Worm (Caenorhabditis elegans) whole organism, L1 larva: ENCODE results near the gene R02F11.2.

Experiments used
- F16B12.6 ChIP-seq: fragments of 150-350 bp; optimal IDR thresholded peaks from 2 replicates; lab custom pipeline; 2014; ENCODE audit warnings: missing biosample characterization, missing genetic modification characterization
- Y116A8C.19 ChIP-seq: sonication (generic microtip); optimal IDR thresholded peaks from 2 replicates; lab custom pipeline; 2016; ENCODE audit warnings: missing compliant biosample characterization, missing genetic modification characterization, borderline replicate concordance
- alr-1 ChIP-seq: fragments of 200-800 bp; sonication (Bioruptor generic); optimal IDR thresholded peaks from 2 replicates; lab custom pipeline; 2018; ENCODE audit warnings: borderline replicate concordance, mild to moderate bottlenecking, missing genetic modification characterization, missing compliant biosample characterization
- aly-2 ChIP-seq: fragments of 150-350 bp; optimal IDR thresholded peaks from 2 replicates; lab custom pipeline; 2014; ENCODE audit warnings: missing biosample characterization, missing genetic modification characterization
- ceh-90 ChIP-seq: sonication (generic microtip); optimal IDR thresholded peaks from 2 replicates; lab custom pipeline; 2016; ENCODE audit warnings: missing genetic modification characterization, missing compliant biosample characterization
- ces-1 ChIP-seq: fragments of 150-350 bp; optimal IDR thresholded peaks from 2 replicates; lab custom pipeline; 2014; ENCODE audit warnings: missing biosample characterization, missing genetic modification reagents, missing genetic modification characterization
- dpl-1 ChIP-seq, 3 experiments: fragments of 150-350 bp in 2 of 3; sonication (generic microtip) in 1 of 3; optimal IDR thresholded peaks; 2 replicates each; lab custom pipeline; 2014 to 2017; ENCODE audit warnings: missing biosample characterization in 3 of 3, missing genetic modification characterization in 3 of 3, missing genetic modification reagents in 3 of 3
- efl-3 ChIP-seq: fragments of 200-800 bp; sonication (Bioruptor generic); optimal IDR thresholded peaks from 2 replicates; lab custom pipeline; 2018; ENCODE audit warnings: mild to moderate bottlenecking, missing genetic modification characterization, missing compliant biosample characterization
- egl-27 ChIP-seq, 2 experiments: fragments of 150-350 bp in 1 of 2; sonication (generic microtip); optimal IDR thresholded peaks; 3 replicates each; lab custom pipeline; 2017 to 2018; ENCODE audit warnings: missing biosample characterization in 2 of 2, missing genetic modification characterization in 2 of 2, missing genetic modification reagents in 2 of 2
- elt-3 ChIP-seq, 6 experiments: fragments of 150-350 bp in 1 of 6; sonication (generic microtip); optimal IDR thresholded peaks; 2 replicates each; lab custom pipeline; 2017 to 2018; ENCODE audit warnings: missing biosample characterization in 6 of 6, missing genetic modification characterization in 6 of 6, inconsistent platforms in 1 of 6
- ets-5 ChIP-seq: fragments of 200-800 bp; sonication (Bioruptor generic); IDR thresholded peaks from 2 replicates; pipeline ENCODE4 v1.3.6; 2022; ENCODE audit warnings: missing genetic modification characterization, missing compliant biosample characterization
- fkh-10 ChIP-seq: sonication (generic microtip); optimal IDR thresholded peaks from 2 replicates; lab custom pipeline; 2017; ENCODE audit warnings: missing biosample characterization, missing genetic modification reagents, missing genetic modification characterization
- fkh-8 ChIP-seq: sonication (generic microtip); optimal IDR thresholded peaks from 2 replicates; lab custom pipeline; 2016; ENCODE audit warnings: mild to moderate bottlenecking, missing genetic modification characterization, missing compliant biosample characterization
- fos-1 ChIP-seq: fragments of 150-350 bp; optimal IDR thresholded peaks from 2 replicates; lab custom pipeline; 2014; ENCODE audit warnings: missing biosample characterization, missing genetic modification characterization
- grh-1 ChIP-seq: fragments of 200-800 bp; sonication (Bioruptor generic); IDR thresholded peaks from 2 replicates; pipeline ENCODE4 v1.3.6; 2022; ENCODE audit warnings: missing genetic modification reagents, missing genetic modification characterization, missing compliant biosample characterization
- hlh-17 ChIP-seq: fragments of 200-800 bp; sonication (Bioruptor generic); optimal IDR thresholded peaks from 2 replicates; lab custom pipeline; 2018; ENCODE audit warnings: missing genetic modification characterization, mild to moderate bottlenecking, missing compliant biosample characterization, moderate library complexity, borderline replicate concordance
- hpl-2 ChIP-seq: fragments of 150-350 bp; optimal IDR thresholded peaks from 2 replicates; lab custom pipeline; 2014; ENCODE audit warnings: missing biosample characterization, missing genetic modification reagents, missing genetic modification characterization
- isw-1 ChIP-seq: fragments of 200-800 bp; sonication (Bioruptor generic); IDR thresholded peaks from 2 replicates; pipeline ENCODE4 v1.3.6; 2022; ENCODE audit warnings: missing genetic modification characterization, missing compliant biosample characterization
- lin-13 ChIP-seq: fragments of 150-350 bp; optimal IDR thresholded peaks from 2 replicates; lab custom pipeline; 2014; ENCODE audit warnings: missing biosample characterization, missing genetic modification reagents, missing genetic modification characterization
- lin-14 ChIP-seq: fragments of 200-800 bp; sonication (Bioruptor generic); optimal IDR thresholded peaks from 2 replicates; lab custom pipeline; 2018; ENCODE audit warnings: mild to moderate bottlenecking, missing genetic modification characterization, moderate library complexity, missing compliant biosample characterization
- lin-35 ChIP-seq, 2 experiments: fragments of 150-350 bp; optimal IDR thresholded peaks; 2 replicates each; lab custom pipeline; 2014; ENCODE audit warnings: missing biosample characterization in 2 of 2, missing genetic modification characterization in 2 of 2, missing genetic modification reagents in 2 of 2
- lin-39 ChIP-seq: fragments of 150-350 bp; optimal IDR thresholded peaks from 2 replicates; lab custom pipeline; 2014; ENCODE audit warnings: missing biosample characterization, missing genetic modification reagents, missing genetic modification characterization
- lir-3 ChIP-seq: sonication (generic microtip); optimal IDR thresholded peaks from 2 replicates; lab custom pipeline; 2016; ENCODE audit warnings: mild to moderate bottlenecking, missing genetic modification characterization, moderate library complexity, missing compliant biosample characterization; ENCODE audit not compliant: poor library complexity
- lsy-2 ChIP-seq, 2 experiments: fragments of 150-350 bp; optimal IDR thresholded peaks; 2 replicates each; lab custom pipeline; 2014; ENCODE audit warnings: missing biosample characterization in 2 of 2, missing genetic modification characterization in 2 of 2
- mab-9 ChIP-seq: fragments of 200-800 bp; sonication (Bioruptor generic); IDR thresholded peaks from 2 replicates; pipeline ENCODE4 v1.3.6; 2022; ENCODE audit warnings: missing genetic modification reagents, missing genetic modification characterization, missing compliant biosample characterization
- mdl-1 ChIP-seq, 2 experiments: fragments of 150-350 bp; optimal IDR thresholded peaks; 2 replicates each; lab custom pipeline; 2014 to 2017; ENCODE audit warnings: missing biosample characterization in 2 of 2, missing genetic modification characterization in 2 of 2, inconsistent platforms in 1 of 2
- mep-1 ChIP-seq: fragments of 150-350 bp; optimal IDR thresholded peaks from 2 replicates; lab custom pipeline; 2014; ENCODE audit warnings: missing biosample characterization, missing genetic modification characterization
- nhr-11 ChIP-seq: fragments of 150-350 bp; optimal IDR thresholded peaks from 2 replicates; lab custom pipeline; 2014; ENCODE audit warnings: missing biosample characterization, missing genetic modification characterization
- nhr-19 ChIP-seq: fragments of 200-800 bp; sonication (Bioruptor generic); conservative IDR thresholded peaks from 2 replicates; pipeline ENCODE4 v1.3.6; 2022; ENCODE audit warnings: missing genetic modification characterization, missing compliant biosample characterization
- nhr-20 ChIP-seq: sonication (generic microtip); optimal IDR thresholded peaks from 2 replicates; lab custom pipeline; 2016; ENCODE audit warnings: mild to moderate bottlenecking, missing genetic modification characterization, missing compliant biosample characterization
- nhr-71 ChIP-seq: sonication (generic microtip); optimal IDR thresholded peaks from 2 replicates; lab custom pipeline; 2016; ENCODE audit warnings: mild to moderate bottlenecking, missing genetic modification characterization, moderate library complexity, missing compliant biosample characterization
- pag-3 ChIP-seq: sonication (generic microtip); optimal IDR thresholded peaks from 2 replicates; lab custom pipeline; 2017; ENCODE audit warnings: missing genetic modification characterization, mild to moderate bottlenecking, missing compliant biosample characterization, antibody characterized with exemption, borderline replicate concordance; ENCODE audit not compliant: insufficient read depth
- pqm-1 ChIP-seq: sonication (generic microtip); optimal IDR thresholded peaks from 3 replicates; lab custom pipeline; 2017; ENCODE audit warnings: missing biosample characterization, missing genetic modification characterization
- skn-1 ChIP-seq: fragments of 150-350 bp; optimal IDR thresholded peaks from 2 replicates; lab custom pipeline; 2014; ENCODE audit warnings: missing biosample characterization, missing genetic modification characterization
- snu-23 ChIP-seq: sonication (generic microtip); optimal IDR thresholded peaks from 2 replicates; lab custom pipeline; 2016; ENCODE audit warnings: missing genetic modification characterization, missing compliant biosample characterization
- sup-37 ChIP-seq: fragments of 200-800 bp; sonication (Bioruptor generic); optimal IDR thresholded peaks from 2 replicates; lab custom pipeline; 2018; ENCODE audit warnings: mild to moderate bottlenecking, missing genetic modification characterization, missing compliant biosample characterization
- tbx-2 ChIP-seq: sonication (generic microtip); optimal IDR thresholded peaks from 2 replicates; lab custom pipeline; 2016; ENCODE audit warnings: missing genetic modification characterization, missing compliant biosample characterization
- tlp-1 ChIP-seq: fragments of 150-350 bp; optimal IDR thresholded peaks from 2 replicates; lab custom pipeline; 2014; ENCODE audit warnings: missing biosample characterization, missing genetic modification characterization
- unc-130 ChIP-seq: fragments of 150-350 bp; optimal IDR thresholded peaks from 2 replicates; lab custom pipeline; 2017; ENCODE audit warnings: missing biosample characterization, missing genetic modification characterization, inconsistent platforms
- unc-86 ChIP-seq: sonication (generic microtip); optimal IDR thresholded peaks from 2 replicates; lab custom pipeline; 2016; ENCODE audit warnings: missing genetic modification characterization, missing compliant biosample characterization
- vab-15 ChIP-seq: sonication (generic microtip); optimal IDR thresholded peaks from 2 replicates; lab custom pipeline; 2017; ENCODE audit warnings: missing genotype, mild to moderate bottlenecking, missing genetic modification characterization, missing compliant biosample characterization
- zag-1 ChIP-seq: fragments of 150-350 bp; optimal IDR thresholded peaks from 2 replicates; lab custom pipeline; 2014; ENCODE audit warnings: missing biosample characterization, missing genetic modification characterization
- zip-4 ChIP-seq: fragments of 200-800 bp; sonication (Bioruptor generic); optimal IDR thresholded peaks from 2 replicates; lab custom pipeline; 2018; ENCODE audit warnings: mild to moderate bottlenecking, missing genetic modification characterization, moderate library complexity, missing compliant biosample characterization
- ztf-11 ChIP-seq, 2 experiments: sonication (generic microtip); optimal IDR thresholded peaks; 2 replicates each; lab custom pipeline; 2016 to 2017; ENCODE audit warnings: missing genetic modification characterization in 2 of 2, missing biosample characterization in 1 of 2, missing compliant biosample characterization in 1 of 2

Gene R02F11.2

ce11 chrV:4820601-4821000 is 26.2 kb downstream of the R02F11.2 start:
- peak in 1 of 2 experiments; percentile 18 for TF ChIP-seq lin-35 (GFP tag; optimal IDR thresholded peaks at IDR 0.05; lab: Kevin White, UChicago)
- TF ChIP-seq hpl-2, result peak; percentile 2
- TF ChIP-seq lsy-2 (tag; optimal IDR thresholded peaks at IDR 0.05; lab: Kevin White, UChicago), result peak in 1 of 2 experiments; percentile 35
- no peak for TF ChIP-seq lin-14
- TF ChIP-seq mdl-1 (tag; optimal IDR thresholded peaks at IDR 0.05; lab: Kevin White, UChicago), result peak in 1 of 2 experiments; percentile 72
- TF ChIP-seq snu-23 (GFP tag; lab: Kevin White, UChicago), result peak; percentile 26
- TF ChIP-seq elt-3 (tag; optimal IDR thresholded peaks at IDR 0.05; lab: Kevin White, UChicago), result peak in 1 of 6 experiments; percentile 23
- TF ChIP-seq nhr-19 (GFP tag; lab: Robert Waterston, UW), result peak; percentile 31
- peak in 1 of 3 experiments; percentile 21 for TF ChIP-seq dpl-1 (GFP tag; optimal IDR thresholded peaks at IDR 0.05; lab: Kevin White, UChicago)
- no peak for TF ChIP-seq mep-1 (tag; lab: Kevin White, UChicago)
- TF ChIP-seq nhr-20 (tag; lab: Kevin White, UChicago), result peak; percentile 22
- peak; percentile 32 for TF ChIP-seq tbx-2 (tag; lab: Kevin White, UChicago)
- TF ChIP-seq lin-39, result no peak
- peak; percentile 39 for TF ChIP-seq skn-1 (tag; lab: Kevin White, UChicago)
- no peak for TF ChIP-seq ceh-90 (tag; lab: Kevin White, UChicago)
- TF ChIP-seq nhr-71 (tag; lab: Kevin White, UChicago), result peak; percentile 65
- TF ChIP-seq, all 84 proteins: peak for 12

- TF ChIP-seq fkh-8 (tag; lab: Kevin White, UChicago) (no peak), zag-1 (no peak), sup-37 (GFP tag; lab: Kevin White, UChicago) (no peak), pqm-1 (no peak), hlh-17 (GFP tag; lab: Kevin White, UChicago) (no peak), nhr-19 (GFP tag; lab: Robert Waterston, UW) (no peak), tbx-2 (tag; lab: Kevin White, UChicago) (no peak)
Measured at ce11 chrV:4823323-4823682, 28.9 kb downstream of the R02F11.2 start, which contains the start of gene adss-1. Gene adss-1 (minus strand): TSS chrV:4823423.

ce11 chrV:4823683-4824391 is 29.4 kb downstream of the R02F11.2 start:
- TF ChIP-seq ztf-11 (tag; optimal IDR thresholded peaks at IDR 0.05; lab: Kevin White, UChicago) (no peak), zip-4 (GFP tag; lab: Kevin White, UChicago) (peak; percentile 26), vab-15 (tag; lab: Kevin White, UChicago) (no peak), lin-13 (peak; percentile 13), lir-3 (tag; lab: Kevin White, UChicago) (no peak), pqm-1 (no peak), tlp-1 (tag; lab: Kevin White, UChicago) (no peak), unc-130 (tag; lab: Kevin White, UChicago) (no peak), mab-9 (GFP tag; lab: Robert Waterston, UW) (no peak), snu-23 (GFP tag; lab: Kevin White, UChicago) (no peak), zag-1 (no peak), ces-1 (no peak), sup-37 (GFP tag; lab: Kevin White, UChicago) (no peak), lin-14 (peak; percentile 7), efl-3 (GFP tag; lab: Kevin White, UChicago) (no peak), grh-1 (GFP tag; lab: Robert Waterston, UW) (0 out of 2 replicates have a peak, but pooled peaks have one; percentile 6), aly-2 (tag; lab: Kevin White, UChicago) (peak; percentile 82), nhr-19 (GFP tag; lab: Robert Waterston, UW) (peak; percentile 24), skn-1 (tag; lab: Kevin White, UChicago) (peak; percentile 19), fos-1 (tag; lab: Kevin White, UChicago) (no peak), F16B12.6 (tag; lab: Kevin White, UChicago) (no peak), egl-27 (tag; optimal IDR thresholded peaks at IDR 0.05; lab: Kevin White, UChicago) (no peak), pag-3 (tag; lab: Kevin White, UChicago) (no peak), elt-3 (tag; optimal IDR thresholded peaks at IDR 0.05; lab: Kevin White, UChicago) (peak in 1 of 6 experiments; percentile 40), alr-1 (tag; lab: Kevin White, UChicago) (no peak), unc-86 (tag; lab: Kevin White, UChicago) (no peak), fkh-10 (GFP tag; lab: Kevin White, UChicago) (no peak), Y116A8C.19 (no peak), isw-1 (GFP tag; lab: Robert Waterston, UW) (no peak), nhr-11 (tag; lab: Kevin White, UChicago) (no peak), ets-5 (no peak), nhr-20 (tag; lab: Kevin White, UChicago) (peak; percentile 25)
